Worm (Caenorhabditis elegans) whole organism, L2 larva: ENCODE measurements around the gene lips-11.

ENCODE experiments used
- R02D3.7 ChIP-seq: fragments of 150-350 bp; optimal IDR thresholded peaks from 2 replicates; lab custom pipeline; 2014; ENCODE audit warnings: missing biosample characterization, missing genetic modification characterization
- egl-27 ChIP-seq: sonication (generic microtip); optimal IDR thresholded peaks from 3 replicates; lab custom pipeline; 2017; ENCODE audit warnings: missing biosample characterization, missing genetic modification reagents, missing genetic modification characterization
- lsy-2 ChIP-seq, 2 experiments: fragments of 150-350 bp in 1 of 2; sonication (generic microtip) in 1 of 2; optimal IDR thresholded peaks; 2 replicates each; lab custom pipeline; 2014 to 2017; ENCODE audit warnings: missing biosample characterization in 2 of 2, missing genetic modification characterization in 2 of 2

DNA sequence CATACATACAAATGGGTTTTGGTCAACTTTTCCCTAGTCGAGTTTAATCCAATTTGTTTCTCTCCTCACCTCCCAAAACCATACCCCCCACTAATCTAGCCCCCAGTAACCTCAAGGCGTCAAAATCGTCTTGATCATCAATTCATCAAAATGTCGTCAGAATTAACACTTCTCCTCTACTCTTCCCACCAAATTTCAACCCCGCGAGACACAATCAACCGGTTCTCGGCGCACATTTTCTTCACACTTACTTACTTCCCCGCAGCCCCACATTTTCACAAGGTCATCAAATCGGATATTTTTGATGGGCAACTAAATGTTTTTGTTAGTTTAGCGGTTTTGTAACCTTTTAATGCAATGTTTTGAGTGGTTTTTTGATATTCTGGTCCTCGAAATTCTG, 20.1 kb downstream of the lips-11 start:
- no peak for TF ChIP-seq egl-27 (tag; lab: Kevin White, UChicago)
- TF ChIP-seq lsy-2 (tag; optimal IDR thresholded peaks at IDR 0.05; lab: Kevin White, UChicago) = no peak
- no peak for TF ChIP-seq R02D3.7 (tag; lab: Kevin White, UChicago)
